Worm (Caenorhabditis elegans) whole organism, young adult: ENCODE measurements around the gene flh-3.

Source experiments
- B0261.1 ChIP-seq: sonication (generic microtip); optimal IDR thresholded peaks from 2 replicates; lab custom pipeline; 2016; ENCODE audit warnings: mild to moderate bottlenecking, missing genetic modification characterization, moderate library complexity, missing compliant biosample characterization
- F10E7.11 ChIP-seq: sonication (generic microtip); optimal IDR thresholded peaks from 2 replicates; lab custom pipeline; 2017; ENCODE audit warnings: mild to moderate bottlenecking, missing genetic modification characterization, moderate library complexity, missing compliant biosample characterization
- F39B2.1 ChIP-seq: fragments of 200-800 bp; sonication (Bioruptor generic); IDR thresholded peaks from 2 replicates; pipeline ENCODE4 v1.3.6; 2022; ENCODE audit warnings: missing genetic modification reagents, missing genetic modification characterization, missing compliant biosample characterization
- F52B5.7 ChIP-seq: sonication (generic microtip); optimal IDR thresholded peaks from 2 replicates; lab custom pipeline; 2016; ENCODE audit warnings: mild to moderate bottlenecking, missing genetic modification characterization, missing compliant biosample characterization
- F57A8.1 ChIP-seq: fragments of 200-800 bp; sonication (Bioruptor generic); optimal IDR thresholded peaks from 2 replicates; lab custom pipeline; 2018; ENCODE audit warnings: mild to moderate bottlenecking, missing genetic modification characterization, moderate library complexity, missing compliant biosample characterization
- Y67H2A.10 ChIP-seq: fragments of 200-800 bp; sonication (Bioruptor generic); conservative IDR thresholded peaks from 2 replicates; pipeline ENCODE4 v1.3.6; 2022; ENCODE audit warnings: missing genetic modification reagents, missing genetic modification characterization, missing compliant biosample characterization
- Y79H2A.3 ChIP-seq: fragments of 200-800 bp; sonication (Bioruptor generic); conservative IDR thresholded peaks from 2 replicates; pipeline ENCODE4 v1.3.6; 2022; ENCODE audit warnings: missing genetic modification reagents, missing genetic modification characterization, missing compliant biosample characterization
- Y95B8A.8 ChIP-seq: fragments of 200-800 bp; sonication (Bioruptor generic); IDR thresholded peaks from 2 replicates; pipeline ENCODE4 v1.3.6; 2022; ENCODE audit warnings: missing genetic modification reagents, missing genetic modification characterization, missing compliant biosample characterization
- akir-1 ChIP-seq: fragments of 200-800 bp; sonication (Bioruptor generic); optimal IDR thresholded peaks from 2 replicates; lab custom pipeline; 2018; ENCODE audit warnings: mild to moderate bottlenecking, missing genetic modification characterization, moderate library complexity, missing compliant biosample characterization
- ama-1 ChIP-seq, 3 experiments: fragments of 150-350 bp in 1 of 3; sonication (generic microtip) in 2 of 3; optimal IDR thresholded peaks; 2 replicates each; lab custom pipeline; 2014 to 2018; ENCODE audit warnings: missing biosample characterization in 2 of 3, missing genetic modification characterization in 2 of 3, missing genetic modification reagents in 2 of 3
- aptf-3 ChIP-seq: fragments of 200-800 bp; sonication (Bioruptor generic); IDR thresholded peaks from 2 replicates; pipeline ENCODE4 v1.3.6; 2022; ENCODE audit warnings: missing genetic modification characterization, missing compliant biosample characterization
- attf-3 ChIP-seq: fragments of 200-800 bp; sonication (Bioruptor generic); conservative IDR thresholded peaks from 2 replicates; pipeline ENCODE4 v1.3.6; 2022; ENCODE audit warnings: missing genetic modification reagents, missing genetic modification characterization, missing compliant biosample characterization
- attf-5 ChIP-seq: fragments of 200-800 bp; sonication (Bioruptor generic); optimal IDR thresholded peaks from 2 replicates; lab custom pipeline; 2018; ENCODE audit warnings: mild to moderate bottlenecking, missing genetic modification characterization, missing compliant biosample characterization
- attf-6 ChIP-seq: fragments of 200-800 bp; sonication (Bioruptor generic); IDR thresholded peaks from 2 replicates; pipeline ENCODE4 v1.3.6; 2022; ENCODE audit warnings: missing genetic modification reagents, missing genetic modification characterization, missing compliant biosample characterization
- bed-1 ChIP-seq: fragments of 200-800 bp; sonication (Bioruptor generic); IDR thresholded peaks from 2 replicates; pipeline ENCODE4 v1.3.6; 2022; ENCODE audit warnings: missing genetic modification reagents, missing genetic modification characterization, missing compliant biosample characterization
- cebp-1 ChIP-seq, 2 experiments: fragments of 200-800 bp in 1 of 2; sonication (Bioruptor generic) in 1 of 2; sonication (generic microtip) in 1 of 2; IDR thresholded peaks in 1 of 2; optimal IDR thresholded peaks in 1 of 2; 2 replicates each; pipeline versions ENCODE4 v1.3.6 to Lab custom; 2017 to 2022; ENCODE audit warnings: missing compliant biosample characterization in 2 of 2, missing genetic modification characterization in 2 of 2, mild to moderate bottlenecking in 1 of 2, missing genetic modification reagents in 1 of 2, moderate library complexity in 1 of 2
- ceh-40 ChIP-seq: fragments of 200-800 bp; sonication (Bioruptor generic); IDR thresholded peaks from 2 replicates; pipeline ENCODE4 v1.3.6; 2022; ENCODE audit warnings: missing genetic modification characterization, missing compliant biosample characterization
- chd-7 ChIP-seq: sonication (generic microtip); optimal IDR thresholded peaks from 2 replicates; lab custom pipeline; 2016; ENCODE audit warnings: mild to moderate bottlenecking, missing genetic modification characterization, moderate library complexity, missing compliant biosample characterization
- die-1 ChIP-seq: sonication (generic microtip); optimal IDR thresholded peaks from 2 replicates; lab custom pipeline; 2016; ENCODE audit warnings: missing genotype, mild to moderate bottlenecking, missing genetic modification characterization, missing compliant biosample characterization
- dox-1 ChIP-seq: fragments of 200-800 bp; sonication (Bioruptor generic); IDR thresholded peaks from 2 replicates; pipeline ENCODE4 v1.3.6; 2022; ENCODE audit warnings: missing genetic modification reagents, missing genetic modification characterization, missing compliant biosample characterization
- egl-18 ChIP-seq: fragments of 200-800 bp; sonication (Bioruptor generic); IDR thresholded peaks from 2 replicates; pipeline ENCODE4 v1.3.6; 2022; ENCODE audit warnings: missing genetic modification reagents, missing genetic modification characterization, missing compliant biosample characterization
- egrh-3 ChIP-seq: fragments of 200-800 bp; sonication (Bioruptor generic); IDR thresholded peaks from 2 replicates; pipeline ENCODE4 v1.3.6; 2022; ENCODE audit warnings: missing genetic modification reagents, missing genetic modification characterization, missing compliant biosample characterization
- hlh-26 ChIP-seq: fragments of 200-800 bp; sonication (Bioruptor generic); conservative IDR thresholded peaks from 2 replicates; pipeline ENCODE4 v1.3.6; 2022; ENCODE audit warnings: missing genetic modification reagents, missing genetic modification characterization, missing compliant biosample characterization
- hmg-1.2 ChIP-seq: fragments of 200-800 bp; sonication (Bioruptor generic); IDR thresholded peaks from 2 replicates; pipeline ENCODE4 v1.3.6; 2022; ENCODE audit warnings: missing genetic modification reagents, missing genetic modification characterization, missing compliant biosample characterization
- hmg-20 ChIP-seq: fragments of 200-800 bp; sonication (Bioruptor generic); IDR thresholded peaks from 2 replicates; pipeline ENCODE4 v1.3.6; 2022; ENCODE audit warnings: missing genetic modification reagents, missing genetic modification characterization, missing compliant biosample characterization
- hsf-1 ChIP-seq: fragments of 200-800 bp; sonication (Bioruptor generic); IDR thresholded peaks from 2 replicates; pipeline ENCODE4 v1.3.6; 2022; ENCODE audit warnings: missing genetic modification reagents, missing genetic modification characterization, missing compliant biosample characterization
- lin-26 ChIP-seq: fragments of 200-800 bp; sonication (Bioruptor generic); IDR thresholded peaks from 2 replicates; pipeline ENCODE4 v1.3.6; 2022; ENCODE audit warnings: missing genetic modification reagents, missing genetic modification characterization, missing compliant biosample characterization
- lin-35 ChIP-seq, 3 experiments: fragments of 150-350 bp in 2 of 3; sonication (generic microtip) in 1 of 3; optimal IDR thresholded peaks; 2 replicates each; lab custom pipeline; 2014 to 2018; ENCODE audit warnings: missing biosample characterization in 3 of 3, missing genetic modification characterization in 3 of 3, missing genetic modification reagents in 3 of 3
- lin-40 ChIP-seq: sonication (generic microtip); optimal IDR thresholded peaks from 2 replicates; lab custom pipeline; 2016; ENCODE audit warnings: missing genetic modification characterization, mild to moderate bottlenecking, missing compliant biosample characterization, missing genotype, missing genetic modification reagents
- lin-54 ChIP-seq: fragments of 200-800 bp; sonication (Bioruptor generic); optimal IDR thresholded peaks from 2 replicates; lab custom pipeline; 2018; ENCODE audit warnings: mild to moderate bottlenecking, missing genetic modification characterization, missing compliant biosample characterization
- lsl-1 ChIP-seq: fragments of 200-800 bp; sonication (Bioruptor generic); optimal IDR thresholded peaks from 2 replicates; lab custom pipeline; 2018; ENCODE audit warnings: mild to moderate bottlenecking, missing genetic modification characterization, moderate library complexity, missing compliant biosample characterization
- madf-10 ChIP-seq: sonication (generic microtip); optimal IDR thresholded peaks from 2 replicates; lab custom pipeline; 2016; ENCODE audit warnings: mild to moderate bottlenecking, missing genetic modification characterization, missing compliant biosample characterization
- madf-6 ChIP-seq: fragments of 200-800 bp; sonication (Bioruptor generic); IDR thresholded peaks from 2 replicates; pipeline ENCODE4 v1.3.6; 2022; ENCODE audit warnings: missing genetic modification reagents, missing genetic modification characterization, missing compliant biosample characterization
- mcd-1 ChIP-seq: fragments of 200-800 bp; sonication (Bioruptor generic); IDR thresholded peaks from 2 replicates; pipeline ENCODE4 v1.3.6; 2022; ENCODE audit warnings: missing genetic modification reagents, missing genetic modification characterization, missing compliant biosample characterization
- mxl-1 ChIP-seq: sonication (generic microtip); optimal IDR thresholded peaks from 2 replicates; lab custom pipeline; 2016; ENCODE audit warnings: missing genetic modification characterization, missing compliant biosample characterization
- nfyb-1 ChIP-seq: fragments of 200-800 bp; sonication (Bioruptor generic); IDR thresholded peaks from 2 replicates; pipeline ENCODE4 v1.3.6; 2022; ENCODE audit warnings: missing genetic modification reagents, missing genetic modification characterization, missing compliant biosample characterization
- nhr-27 ChIP-seq: fragments of 200-800 bp; sonication (Bioruptor generic); optimal IDR thresholded peaks from 2 replicates; lab custom pipeline; 2018; ENCODE audit warnings: mild to moderate bottlenecking, missing genetic modification characterization, moderate library complexity, missing compliant biosample characterization
- nhr-80 ChIP-seq: sonication (generic microtip); optimal IDR thresholded peaks from 2 replicates; lab custom pipeline; 2016; ENCODE audit warnings: missing genetic modification characterization, missing compliant biosample characterization
- repo-1 ChIP-seq: sonication (generic microtip); optimal IDR thresholded peaks from 2 replicates; lab custom pipeline; 2017; ENCODE audit warnings: mild to moderate bottlenecking, missing genetic modification characterization, missing compliant biosample characterization
- rpc-1 ChIP-seq, 2 experiments: fragments of 150-350 bp in 1 of 2; sonication (generic microtip) in 1 of 2; optimal IDR thresholded peaks; 2 replicates each; lab custom pipeline; 2014 to 2018; ENCODE audit warnings: missing biosample characterization in 1 of 2, missing genetic modification characterization in 1 of 2, missing genetic modification reagents in 1 of 2, missing genotype in 1 of 2
- snpc-1.1 ChIP-seq: sonication (generic microtip); optimal IDR thresholded peaks from 2 replicates; lab custom pipeline; 2017; ENCODE audit warnings: missing genetic modification characterization, mild to moderate bottlenecking, missing compliant biosample characterization, antibody characterized with exemption, moderate library complexity, missing genotype, missing genetic modification reagents; ENCODE audit not compliant: insufficient read depth
- tlf-1 ChIP-seq: fragments of 200-800 bp; sonication (Bioruptor generic); optimal IDR thresholded peaks from 2 replicates; lab custom pipeline; 2018; ENCODE audit warnings: mild to moderate bottlenecking, missing genetic modification characterization, missing compliant biosample characterization
- unc-62 ChIP-seq: fragments of 150-350 bp; optimal IDR thresholded peaks from 2 replicates; lab custom pipeline; 2014; ENCODE audit warnings: missing biosample characterization, missing genetic modification reagents, missing genetic modification characterization
- zim-3 ChIP-seq: sonication (generic microtip); optimal IDR thresholded peaks from 2 replicates; lab custom pipeline; 2017; ENCODE audit warnings: mild to moderate bottlenecking, missing genetic modification characterization, moderate library complexity, missing compliant biosample characterization
- ztf-22 ChIP-seq: fragments of 200-800 bp; sonication (Bioruptor generic); optimal IDR thresholded peaks from 2 replicates; lab custom pipeline; 2018; ENCODE audit warnings: mild to moderate bottlenecking, missing genetic modification characterization, moderate library complexity, missing compliant biosample characterization
- ztf-25 ChIP-seq: fragments of 200-800 bp; sonication (Bioruptor generic); IDR thresholded peaks from 2 replicates; pipeline ENCODE4 v1.3.6; 2022; ENCODE audit warnings: missing genetic modification reagents, missing genetic modification characterization, missing compliant biosample characterization
- ztf-3 ChIP-seq: fragments of 200-800 bp; sonication (Bioruptor generic); optimal IDR thresholded peaks from 2 replicates; lab custom pipeline; 2018; ENCODE audit warnings: mild to moderate bottlenecking, missing genetic modification characterization, missing compliant biosample characterization

The flh-3 gene

ce11 chrIV:9316068-9316681, 46.3 kb downstream of the flh-3 start, which contains the start of the genes F49C12.9 and rpn-7 (continued):
- no peak for TF ChIP-seq lin-40 (tag; lab: Kevin White, UChicago)
- no peak for TF ChIP-seq lin-26 (GFP tag; lab: Robert Waterston, UW)
- TF ChIP-seq nhr-27: no peak
- no peak for TF ChIP-seq nfyb-1 (GFP tag; lab: Robert Waterston, UW)
- TF ChIP-seq Y79H2A.3 (GFP tag; lab: Robert Waterston, UW): no peak
- no peak for TF ChIP-seq zim-3
- no peak for TF ChIP-seq ceh-40 (GFP tag; lab: Robert Waterston, UW)
- TF ChIP-seq unc-62 (GFP tag; lab: Kevin White, UChicago): no peak
- TF ChIP-seq cebp-1 (GFP tag; IDR thresholded peaks at IDR 0.05; lab: Robert Waterston, UW): peak; percentile 21; the same call in 1 of the 2 replicates
- TF ChIP-seq cebp-1 (tag; optimal IDR thresholded peaks at IDR 0.05; lab: Kevin White, UChicago): peak; percentile 79
- TF ChIP-seq hsf-1 (GFP tag; lab: Robert Waterston, UW): no peak
- TF ChIP-seq chd-7 (tag; lab: Kevin White, UChicago): no peak
- TF ChIP-seq hmg-1.2 (GFP tag; lab: Robert Waterston, UW): peak; percentile 22; the same call in 1 of the 2 replicates
- TF ChIP-seq lin-54 (GFP tag; lab: Kevin White, UChicago): peak; percentile 8
- no peak for TF ChIP-seq lsl-1 (GFP tag; lab: Kevin White, UChicago)
- no peak for TF ChIP-seq die-1
- no peak for TF ChIP-seq attf-5 (GFP tag; lab: Kevin White, UChicago)
- no peak for TF ChIP-seq attf-6
- TF ChIP-seq lin-35 (GFP tag; optimal IDR thresholded peaks at IDR 0.05; lab: Kevin White, UChicago): peak in 1 of 3 experiments; percentile 29
- TF ChIP-seq mcd-1: no peak; the same call in 1 of the 2 replicates
- no peak for TF ChIP-seq ztf-22 (GFP tag; lab: Kevin White, UChicago)
- TF ChIP-seq bed-1 (GFP tag; lab: Robert Waterston, UW): no peak
- no peak for TF ChIP-seq ama-1 (optimal IDR thresholded peaks at IDR 0.05; lab: Kevin White, UChicago)
- no peak for TF ChIP-seq ama-1 (GFP tag; optimal IDR thresholded peaks at IDR 0.05; lab: Kevin White, UChicago)
- TF ChIP-seq repo-1 (tag; lab: Kevin White, UChicago): no peak
- TF ChIP-seq attf-3 (GFP tag; lab: Robert Waterston, UW): 0 out of 2 replicates have a peak, but pooled peaks have one; percentile 9
- TF ChIP-seq nhr-80 (tag; lab: Kevin White, UChicago): peak; percentile 4
- TF ChIP-seq Y95B8A.8 (GFP tag; lab: Robert Waterston, UW): no peak
- no peak for TF ChIP-seq ztf-3 (GFP tag; lab: Kevin White, UChicago)
- TF ChIP-seq ztf-25 (GFP tag; lab: Robert Waterston, UW): no peak
- TF ChIP-seq snpc-1.1 (tag; lab: Kevin White, UChicago): no peak
- TF ChIP-seq Y67H2A.10 (GFP tag; lab: Robert Waterston, UW): no peak
- no peak for TF ChIP-seq F52B5.7 (tag; lab: Kevin White, UChicago)
- TF ChIP-seq F39B2.1: no peak
- TF ChIP-seq akir-1 (GFP tag; lab: Kevin White, UChicago): no peak

ce11 chrIV:9318147-9318546, 48.3 kb downstream of the flh-3 start:
- TF ChIP-seq egrh-3 (GFP tag; lab: Robert Waterston, UW) (no peak), tlf-1 (no peak), F57A8.1 (GFP tag; lab: Kevin White, UChicago) (no peak), repo-1 (tag; lab: Kevin White, UChicago) (peak; percentile 41), egl-18 (GFP tag; lab: Robert Waterston, UW) (no peak), zim-3 (no peak), B0261.1 (tag; lab: Kevin White, UChicago) (no peak), hlh-26 (GFP tag; lab: Robert Waterston, UW) (no peak), F10E7.11 (tag; lab: Kevin White, UChicago) (peak; percentile 52), hmg-20 (no peak), madf-10 (tag; lab: Kevin White, UChicago) (no peak), mxl-1 (no peak), madf-6 (GFP tag; lab: Robert Waterston, UW) (peak; percentile 46; the same call in 1 of the 2 replicates), dox-1 (GFP tag; lab: Robert Waterston, UW) (no peak; the same call in 1 of the 2 replicates), rpc-1 (optimal IDR thresholded peaks at IDR 0.05; lab: Kevin White, UChicago) (no peak), rpc-1 (tag; optimal IDR thresholded peaks at IDR 0.05; lab: Kevin White, UChicago) (no peak), aptf-3 (GFP tag; lab: Robert Waterston, UW) (0 out of 2 replicates have a peak, but pooled peaks have one; percentile 22)
